Worm (Caenorhabditis elegans) whole organism, L1 larva: ENCODE measurements around the gene oac-5.

ENCODE experiments used
- elt-3 ChIP-seq, 6 experiments: fragments of 150-350 bp in 1 of 6; sonication (generic microtip); optimal IDR thresholded peaks; 2 replicates each; lab custom pipeline; 2017 to 2018; ENCODE audit warnings: missing biosample characterization in 6 of 6, missing genetic modification characterization in 6 of 6, inconsistent platforms in 1 of 6
- sox-4 ChIP-seq: sonication (generic microtip); optimal IDR thresholded peaks from 2 replicates; lab custom pipeline; 2016; ENCODE audit warnings: missing genetic modification characterization, missing compliant biosample characterization
- ztf-4 ChIP-seq: fragments of 150-350 bp; optimal IDR thresholded peaks from 2 replicates; lab custom pipeline; 2014; ENCODE audit warnings: missing biosample characterization, missing genetic modification characterization

DNA sequence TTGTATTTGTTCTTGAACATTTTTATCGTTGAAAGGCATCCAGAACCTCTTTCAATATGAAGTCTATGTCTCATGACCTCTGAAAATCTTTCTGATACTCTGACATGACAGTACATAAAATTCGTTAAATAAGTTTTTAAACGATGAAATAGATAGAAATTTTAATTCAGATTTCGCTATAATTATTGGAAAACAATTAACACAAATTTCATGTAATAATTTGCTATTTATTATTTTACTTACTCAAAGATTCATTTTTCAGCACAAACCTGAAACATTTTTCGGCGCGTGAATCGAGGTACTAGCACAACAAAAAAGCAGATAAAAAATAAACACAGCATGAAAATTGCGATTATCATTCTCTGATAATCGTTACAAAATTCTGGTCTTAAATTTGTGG lies 26.0 kb upstream of the oac-5 start, which contains the start of gene T13F3.4:
- TF ChIP-seq ztf-4 (tag; lab: Kevin White, UChicago) (no peak), elt-3 (tag; optimal IDR thresholded peaks at IDR 0.05; lab: Kevin White, UChicago) (no peak), sox-4 (tag; lab: Kevin White, UChicago) (no peak)
